Fruit fly (Drosophila melanogaster) whole organism, embryonic: ENCODE measurements around the gene msl-3.

Experiments
- Abd-B ChIP-seq: fragments of 200-800 bp; sonication (Bioruptor generic); optimal IDR thresholded peaks from 2 replicates; lab custom pipeline; 2018; ENCODE audit warnings: missing biosample characterization, mild to moderate bottlenecking, missing genetic modification characterization, moderate library complexity
- CG11085 ChIP-seq: fragments of 200-800 bp; sonication (Bioruptor generic); IDR thresholded peaks from 2 replicates; pipeline ENCODE4 v1.3.6; 2022; ENCODE audit warnings: missing biosample characterization, missing genetic modification characterization
- CG11723 ChIP-seq: fragments of 200-800 bp; sonication (Bioruptor generic); optimal IDR thresholded peaks from 2 replicates; lab custom pipeline; 2017; ENCODE audit warnings: missing biosample characterization, mild to moderate bottlenecking, missing genetic modification characterization
- CG1233 ChIP-seq: fragments of 200-800 bp; sonication (Bioruptor generic); optimal IDR thresholded peaks from 4 replicates; lab custom pipeline; 2018; ENCODE audit warnings: missing biosample characterization, mild to moderate bottlenecking, missing genetic modification characterization
- CG12659 ChIP-seq: fragments of 200-800 bp; sonication (Bioruptor generic); optimal IDR thresholded peaks from 3 replicates; lab custom pipeline; 2017; ENCODE audit warnings: mild to moderate bottlenecking, missing biosample characterization, missing genetic modification reagents, missing genetic modification characterization
- CG15696 ChIP-seq: fragments of 200-800 bp; sonication (Bioruptor generic); optimal IDR thresholded peaks from 2 replicates; lab custom pipeline; 2019; ENCODE audit warnings: missing biosample characterization, mild to moderate bottlenecking, missing genetic modification characterization, moderate library complexity
- CG17328 ChIP-seq: fragments of 200-800 bp; sonication (Bioruptor generic); IDR thresholded peaks from 2 replicates; pipeline ENCODE4 v1.3.6; 2022; ENCODE audit warnings: missing biosample characterization, missing genetic modification characterization
- CG17829 ChIP-seq: fragments of 200-800 bp; optimal IDR thresholded peaks from 2 replicates; lab custom pipeline; 2019; ENCODE audit warnings: missing biosample characterization, mild to moderate bottlenecking, missing genetic modification characterization, moderate library complexity
- CG18262 ChIP-seq: fragments of 200-800 bp; optimal IDR thresholded peaks from 3 replicates; lab custom pipeline; 2019; ENCODE audit warnings: missing biosample characterization, mild to moderate bottlenecking, missing genetic modification characterization, moderate library complexity
- CG31441 ChIP-seq: fragments of 200-800 bp; sonication (Bioruptor generic); IDR thresholded peaks from 2 replicates; pipeline ENCODE4 v1.3.6; 2022; ENCODE audit warnings: missing biosample characterization, missing genetic modification characterization
- CG3163 ChIP-seq: fragments of 200-800 bp; sonication (Bioruptor generic); optimal IDR thresholded peaks from 3 replicates; lab custom pipeline; 2016; ENCODE audit warnings: missing biosample characterization, missing genetic modification characterization
- CG34422 ChIP-seq: fragments of 200-800 bp; sonication (Bioruptor generic); IDR thresholded peaks from 3 replicates; pipeline ENCODE4 v1.3.6; 2022; ENCODE audit warnings: missing biosample characterization, missing genetic modification characterization
- CG4424 ChIP-seq: fragments of 200-800 bp; sonication (Bioruptor generic); optimal IDR thresholded peaks from 3 replicates; lab custom pipeline; 2016; ENCODE audit warnings: missing biosample characterization, missing genetic modification characterization
- CG6683 ChIP-seq: fragments of 200-800 bp; sonication (Bioruptor generic); optimal IDR thresholded peaks from 2 replicates; lab custom pipeline; 2017; ENCODE audit warnings: missing biosample characterization, mild to moderate bottlenecking, missing genetic modification characterization, missing genetic modification reagents
- CG7786 ChIP-seq: fragments of 200-800 bp; sonication (Bioruptor generic); optimal IDR thresholded peaks from 2 replicates; lab custom pipeline; 2016; ENCODE audit warnings: missing biosample characterization, missing genetic modification characterization
- CG7839 ChIP-seq: fragments of 200-800 bp; sonication (Bioruptor generic); optimal IDR thresholded peaks from 3 replicates; lab custom pipeline; 2018; ENCODE audit warnings: missing biosample characterization, mild to moderate bottlenecking, missing genetic modification characterization, moderate library complexity
- CG7987 ChIP-seq: fragments of 200-800 bp; sonication (Bioruptor generic); optimal IDR thresholded peaks from 2 replicates; lab custom pipeline; 2018; ENCODE audit warnings: missing biosample characterization, mild to moderate bottlenecking, missing genetic modification characterization, moderate library complexity
- CG8089 ChIP-seq: fragments of 200-800 bp; sonication (Bioruptor generic); optimal IDR thresholded peaks from 3 replicates; lab custom pipeline; 2016; ENCODE audit warnings: missing biosample characterization, missing genetic modification characterization
- CG8290 ChIP-seq, 3 experiments: fragments of 200-800 bp; sonication (Bioruptor generic); optimal IDR thresholded peaks; 2 replicates each; lab custom pipeline; 2016 to 2019; ENCODE audit warnings: missing biosample characterization in 3 of 3, missing genetic modification characterization in 3 of 3, mild to moderate bottlenecking in 2 of 3, moderate library complexity in 1 of 3
- CG8765 ChIP-seq: fragments of 200-800 bp; sonication (Bioruptor generic); IDR thresholded peaks from 2 replicates; pipeline ENCODE4 v1.3.6; 2022; ENCODE audit warnings: missing biosample characterization, missing genetic modification characterization
- CG9797 ChIP-seq: fragments of 200-800 bp; sonication (Bioruptor generic); optimal IDR thresholded peaks from 3 replicates; lab custom pipeline; 2018; ENCODE audit warnings: missing biosample characterization, mild to moderate bottlenecking, missing genetic modification characterization
- Drgx ChIP-seq: fragments of 200-800 bp; sonication (Bioruptor generic); IDR thresholded peaks from 2 replicates; pipeline ENCODE4 v1.3.6; 2022; ENCODE audit warnings: missing biosample characterization, missing genetic modification characterization
- Elba2 ChIP-seq: fragments of 200-800 bp; sonication (Bioruptor generic); optimal IDR thresholded peaks from 3 replicates; lab custom pipeline; 2016; ENCODE audit warnings: missing biosample characterization, missing genetic modification characterization
- Fer1 ChIP-seq: fragments of 200-800 bp; sonication (Bioruptor generic); optimal IDR thresholded peaks from 2 replicates; lab custom pipeline; 2017; ENCODE audit warnings: missing biosample characterization, mild to moderate bottlenecking, missing genetic modification characterization
- Gsc ChIP-seq: fragments of 200-800 bp; sonication (Bioruptor generic); IDR thresholded peaks from 2 replicates; pipeline ENCODE4 v1.3.6; 2022; ENCODE audit warnings: missing biosample characterization, missing genetic modification characterization
- Lpt ChIP-seq: fragments of >200 bp; optimal IDR thresholded peaks from 2 replicates; lab custom pipeline; 2018; ENCODE audit warnings: missing biosample characterization, missing genetic modification characterization
- Med ChIP-seq: fragments of 200-800 bp; sonication (Bioruptor generic); peaks from one replicate; lab custom pipeline; 2016; ENCODE audit warnings: missing biosample characterization, missing genetic modification characterization, mild to moderate bottlenecking, inconsistent platforms, moderate library complexity
- Pdp1 ChIP-seq, 2 experiments: fragments of 200-800 bp; sonication (Bioruptor generic); optimal IDR thresholded peaks; 3 replicates each; lab custom pipeline; 2016; ENCODE audit warnings: missing biosample characterization in 2 of 2, missing genetic modification characterization in 2 of 2, mild to moderate bottlenecking in 1 of 2, moderate library complexity in 1 of 2
- Rx ChIP-seq: fragments of 200-800 bp; sonication (Bioruptor generic); IDR thresholded peaks from 2 replicates; pipeline ENCODE4 v1.3.6; 2022; ENCODE audit warnings: missing biosample characterization, missing genetic modification characterization
- Sry-β ChIP-seq: fragments of 200-800 bp; sonication (Bioruptor generic); optimal IDR thresholded peaks from 2 replicates; lab custom pipeline; 2018; ENCODE audit warnings: missing biosample characterization, mild to moderate bottlenecking, missing genetic modification characterization, moderate library complexity
- Sry-δ ChIP-seq: fragments of 200-800 bp; sonication (Bioruptor generic); optimal IDR thresholded peaks from 2 replicates; lab custom pipeline; 2016; ENCODE audit warnings: missing biosample characterization, missing genetic modification characterization
- Xrp1 ChIP-seq: fragments of 200-800 bp; sonication (Bioruptor generic); IDR thresholded peaks from 2 replicates; pipeline ENCODE4 v1.3.6; 2022; ENCODE audit warnings: missing biosample characterization, missing genetic modification characterization
- chn ChIP-seq: fragments of 200-800 bp; sonication (Bioruptor generic); optimal IDR thresholded peaks from 2 replicates; lab custom pipeline; 2016; ENCODE audit warnings: missing biosample characterization, missing genetic modification characterization
- ci ChIP-seq: fragments of 200-800 bp; sonication (Bioruptor generic); IDR thresholded peaks from 3 replicates; pipeline ENCODE4 v1.3.6; 2022; ENCODE audit warnings: missing biosample characterization, missing genetic modification characterization
- corto ChIP-seq: fragments of 200-800 bp; sonication (Bioruptor generic); optimal IDR thresholded peaks from 2 replicates; lab custom pipeline; 2016; ENCODE audit warnings: missing biosample characterization, mild to moderate bottlenecking, missing genetic modification characterization, moderate library complexity
- dm ChIP-seq: fragments of 200-800 bp; sonication (Bioruptor generic); optimal IDR thresholded peaks from 3 replicates; lab custom pipeline; 2016; ENCODE audit warnings: missing biosample characterization, missing genetic modification characterization
- eve ChIP-seq, 2 experiments: fragments of >200 bp; optimal IDR thresholded peaks; 2 replicates each; lab custom pipeline; 2017; ENCODE audit warnings: missing biosample characterization in 2 of 2, missing genetic modification characterization in 2 of 2
- gcm2 ChIP-seq: fragments of 200-800 bp; sonication (Bioruptor generic); optimal IDR thresholded peaks from 2 replicates; lab custom pipeline; 2016; ENCODE audit warnings: missing biosample characterization, missing genetic modification characterization
- gro ChIP-seq: fragments of 200-800 bp; sonication (Bioruptor generic); optimal IDR thresholded peaks from 2 replicates; lab custom pipeline; 2016; ENCODE audit warnings: missing biosample characterization, missing genetic modification characterization
- jing ChIP-seq: fragments of 200-800 bp; sonication (Bioruptor generic); optimal IDR thresholded peaks from 2 replicates; lab custom pipeline; 2018; ENCODE audit warnings: missing biosample characterization, mild to moderate bottlenecking, missing genetic modification characterization
- lab ChIP-seq: fragments of 200-800 bp; sonication (Bioruptor generic); optimal IDR thresholded peaks from 3 replicates; lab custom pipeline; 2017; ENCODE audit warnings: missing biosample characterization, missing genetic modification characterization, mild to moderate bottlenecking, moderate library complexity, missing genetic modification reagents
- lov ChIP-seq, 2 experiments: fragments of 200-800 bp in 1 of 2; fragments of >200 bp in 1 of 2; sonication (Bioruptor generic) in 1 of 2; IDR thresholded peaks in 1 of 2; optimal IDR thresholded peaks in 1 of 2; 2 replicates in 1 of 2; 3 replicates in 1 of 2; pipeline versions ENCODE4 v1.3.6 to Lab custom; 2017 to 2022; ENCODE audit warnings: missing biosample characterization in 1 of 2, missing genetic modification characterization in 1 of 2
- maf-S ChIP-seq: fragments of 200-800 bp; sonication (Bioruptor generic); optimal IDR thresholded peaks from 2 replicates; lab custom pipeline; 2016; ENCODE audit warnings: missing biosample characterization, missing genetic modification characterization
- pb ChIP-seq: fragments of 200-800 bp; sonication (Bioruptor generic); optimal IDR thresholded peaks from 3 replicates; lab custom pipeline; 2016; ENCODE audit warnings: missing biosample characterization, missing genetic modification characterization
- pum ChIP-seq: fragments of 200-800 bp; sonication (Bioruptor generic); optimal IDR thresholded peaks from 2 replicates; lab custom pipeline; 2016; ENCODE audit warnings: missing biosample characterization, missing genetic modification characterization
- rib ChIP-seq: fragments of 200-800 bp; sonication (Bioruptor generic); IDR thresholded peaks from 2 replicates; pipeline ENCODE4 v1.3.6; 2022; ENCODE audit warnings: missing biosample characterization, missing genetic modification characterization
- sc ChIP-seq, 3 experiments: fragments of >200 bp in 2 of 3; fragments of 200-800 bp in 1 of 3; sonication (Bioruptor generic) in 1 of 3; optimal IDR thresholded peaks; 2 replicates in 2 of 3; 3 replicates in 1 of 3; lab custom pipeline; 2017; ENCODE audit warnings: mild to moderate bottlenecking in 1 of 3, missing biosample characterization in 1 of 3, missing genetic modification characterization in 1 of 3, missing genetic modification reagents in 1 of 3
- slp2 ChIP-seq: fragments of 200-800 bp; sonication (Bioruptor generic); optimal IDR thresholded peaks from 2 replicates; lab custom pipeline; 2016; ENCODE audit warnings: missing biosample characterization, missing genetic modification characterization
- tna ChIP-seq: fragments of 200-800 bp; sonication (Bioruptor generic); IDR thresholded peaks from 2 replicates; pipeline ENCODE4 v1.3.6; 2022; ENCODE audit warnings: missing biosample characterization, missing genetic modification characterization; ENCODE audit not compliant: partially characterized antibody
- trh ChIP-seq: fragments of 200-800 bp; sonication (Bioruptor generic); optimal IDR thresholded peaks from 2 replicates; lab custom pipeline; 2016; ENCODE audit warnings: missing biosample characterization, missing genetic modification characterization

Gene msl-3

dm6 chr3L:7155522-7155978, 30.2 kb upstream of the msl-3 start:
- peak; percentile 33 for TF ChIP-seq lab (GFP tag; lab: Kevin White, UChicago)
- TF ChIP-seq Sry-β = no peak
- TF ChIP-seq CG7786 (GFP tag; lab: Kevin White, UChicago) = peak; percentile 6
- TF ChIP-seq Fer1 (GFP tag; lab: Kevin White, UChicago) = peak; percentile 1
- no peak for TF ChIP-seq pum (GFP tag; lab: Kevin White, UChicago)
- peak; percentile 11 for TF ChIP-seq CG8290 (GFP tag; optimal IDR thresholded peaks at IDR 0.05; lab: Kevin White, UChicago)
- TF ChIP-seq CG8290 (tag; optimal IDR thresholded peaks at IDR 0.05; lab: Kevin White, UChicago) = no peak
- no peak for TF ChIP-seq pb (GFP tag; lab: Kevin White, UChicago)
- TF ChIP-seq Sry-δ (GFP tag; lab: Kevin White, UChicago) = no peak
- TF ChIP-seq Med = peak; percentile 68
- no peak for TF ChIP-seq jing (GFP tag; lab: Kevin White, UChicago)
- no peak for TF ChIP-seq lov (optimal IDR thresholded peaks at IDR 0.05; lab: Kevin White, UChicago)
- no peak for TF ChIP-seq lov (GFP tag; IDR thresholded peaks at IDR 0.05; lab: Robert Waterston, UW)
- TF ChIP-seq CG15696 (tag; lab: Kevin White, UChicago) = peak; percentile 10
- TF ChIP-seq Pdp1 (GFP tag; optimal IDR thresholded peaks at IDR 0.05; lab: Kevin White, UChicago) = peak; percentile 10 to 64
- peak; percentile 20 for TF ChIP-seq chn
- peak; percentile 9 for TF ChIP-seq CG4424 (GFP tag; lab: Kevin White, UChicago)
- no peak for TF ChIP-seq tna (GFP tag; lab: Robert Waterston, UW)
- TF ChIP-seq Gsc = no peak
- TF ChIP-seq gro (GFP tag; lab: Kevin White, UChicago) = no peak
- no peak for TF ChIP-seq ci (GFP tag; lab: Robert Waterston, UW)
- no peak for TF ChIP-seq CG7987 (GFP tag; lab: Kevin White, UChicago)
- TF ChIP-seq sc (optimal IDR thresholded peaks at IDR 0.05; lab: Kevin White, UChicago) = no peak
- no peak for TF ChIP-seq sc (GFP tag; optimal IDR thresholded peaks at IDR 0.05; lab: Kevin White, UChicago)
- no peak for TF ChIP-seq Abd-B
- TF ChIP-seq maf-S (GFP tag; lab: Kevin White, UChicago) = no peak
- TF ChIP-seq CG7839 (tag; lab: Kevin White, UChicago) = peak; percentile 47
- TF ChIP-seq CG3163 (GFP tag; lab: Kevin White, UChicago) = no peak
- peak; percentile 20; the same call in 1 of the 2 replicates for TF ChIP-seq Xrp1 (GFP tag; lab: Robert Waterston, UW)
- no peak for TF ChIP-seq CG8765 (GFP tag; lab: Robert Waterston, UW)
- no peak for TF ChIP-seq CG6683 (GFP tag; lab: Kevin White, UChicago)
- TF ChIP-seq trh (GFP tag; lab: Kevin White, UChicago) = no peak
- no peak for TF ChIP-seq Lpt (GFP tag; lab: Kevin White, UChicago)
- TF ChIP-seq CG9797 (GFP tag; lab: Kevin White, UChicago) = no peak
- peak; percentile 5 for TF ChIP-seq CG12659 (GFP tag; lab: Kevin White, UChicago)
- no peak for TF ChIP-seq corto
- TF ChIP-seq CG31441 = peak; percentile 56; the same call in 1 of the 2 replicates
- TF ChIP-seq CG17829 = no peak
- TF ChIP-seq Drgx (GFP tag; lab: Robert Waterston, UW) = no peak
- TF ChIP-seq CG11085 (GFP tag; lab: Robert Waterston, UW) = no peak
- no peak for TF ChIP-seq Elba2 (GFP tag; lab: Kevin White, UChicago)
- no peak for TF ChIP-seq gcm2
- TF ChIP-seq CG17328 (GFP tag; lab: Robert Waterston, UW) = no peak
- TF ChIP-seq CG34422 (GFP tag; lab: Robert Waterston, UW) = no peak
- no peak for TF ChIP-seq rib (GFP tag; lab: Robert Waterston, UW)
- TF ChIP-seq CG11723 (GFP tag; lab: Kevin White, UChicago) = peak; percentile 22
- peak; percentile 69 for TF ChIP-seq CG18262
- TF ChIP-seq dm (GFP tag; lab: Kevin White, UChicago) = no peak
- no peak for TF ChIP-seq CG8089
- TF ChIP-seq CG1233 (GFP tag; lab: Kevin White, UChicago) = peak; percentile 15
- TF ChIP-seq eve (GFP tag; optimal IDR thresholded peaks at IDR 0.05; lab: Kevin White, UChicago) = peak in 1 of 2 experiments; percentile 59
- TF ChIP-seq Rx (GFP tag; lab: Robert Waterston, UW) = no peak
- no peak for TF ChIP-seq slp2 (GFP tag; lab: Kevin White, UChicago)
